Fruit fly (Drosophila melanogaster) whole organism, embryonic: Measurements from ENCODE around the gene Coa8.

Experiments used
- B-H1 ChIP-seq: fragments of 200-800 bp; sonication (Bioruptor generic); IDR thresholded peaks from 3 replicates; pipeline ENCODE4 v1.3.6; 2022; ENCODE audit warnings: missing biosample characterization, missing genetic modification characterization
- B-H2 ChIP-seq: fragments of 200-800 bp; sonication (Bioruptor generic); optimal IDR thresholded peaks from 2 replicates; lab custom pipeline; 2018; ENCODE audit warnings: missing biosample characterization, mild to moderate bottlenecking, missing genetic modification characterization
- BtbVII ChIP-seq: fragments of 200-800 bp; sonication (Bioruptor generic); optimal IDR thresholded peaks from 3 replicates; lab custom pipeline; 2017; ENCODE audit warnings: missing biosample characterization, mild to moderate bottlenecking, missing genetic modification characterization
- C15 ChIP-seq: fragments of 200-800 bp; sonication (Bioruptor generic); IDR thresholded peaks from 3 replicates; pipeline ENCODE4 v1.3.6; 2022; ENCODE audit warnings: missing biosample characterization, missing genetic modification characterization
- CG10147 ChIP-seq: fragments of 200-800 bp; sonication (Bioruptor generic); optimal IDR thresholded peaks from 2 replicates; lab custom pipeline; 2019; ENCODE audit warnings: missing biosample characterization, mild to moderate bottlenecking, missing genetic modification characterization, moderate library complexity
- CG16813 ChIP-seq: fragments of 200-800 bp; sonication (Bioruptor generic); IDR thresholded peaks from 3 replicates; pipeline ENCODE4 v1.3.6; 2022; ENCODE audit warnings: missing biosample characterization, missing genetic modification characterization; ENCODE audit not compliant: partially characterized antibody
- CG2120 ChIP-seq: fragments of 200-800 bp; sonication (Bioruptor generic); optimal IDR thresholded peaks from 3 replicates; lab custom pipeline; 2016; ENCODE audit warnings: missing biosample characterization, missing genetic modification characterization
- CG32532 ChIP-seq: fragments of 200-800 bp; sonication (Bioruptor generic); IDR thresholded peaks from 2 replicates; pipeline ENCODE4 v1.3.6; 2022; ENCODE audit warnings: missing biosample characterization, missing genetic modification characterization
- CG32772 ChIP-seq: fragments of 200-800 bp; sonication (Bioruptor generic); IDR thresholded peaks from 2 replicates; pipeline ENCODE4 v1.3.6; 2022; ENCODE audit warnings: missing biosample characterization, missing genetic modification characterization
- CG4360 ChIP-seq: fragments of 200-800 bp; sonication (Bioruptor generic); IDR thresholded peaks from 2 replicates; pipeline ENCODE4 v1.3.6; 2022; ENCODE audit warnings: missing biosample characterization, missing genetic modification characterization
- CG4404 ChIP-seq: fragments of 200-800 bp; sonication (Bioruptor generic); IDR thresholded peaks from 2 replicates; pipeline ENCODE4 v1.3.6; 2022; ENCODE audit warnings: missing biosample characterization, missing genetic modification characterization
- CG5180 ChIP-seq: fragments of 200-800 bp; sonication (Bioruptor generic); optimal IDR thresholded peaks from 3 replicates; lab custom pipeline; 2017; ENCODE audit warnings: missing biosample characterization, missing genetic modification characterization, mild to moderate bottlenecking, moderate library complexity, missing genetic modification reagents
- CG7271 ChIP-seq: fragments of 200-800 bp; sonication (Bioruptor generic); optimal IDR thresholded peaks from 2 replicates; lab custom pipeline; 2018; ENCODE audit warnings: missing biosample characterization, mild to moderate bottlenecking, missing genetic modification characterization, moderate library complexity
- CG7372 ChIP-seq: fragments of 200-800 bp; sonication (Bioruptor generic); IDR thresholded peaks from 2 replicates; pipeline ENCODE4 v1.3.6; 2022; ENCODE audit warnings: missing biosample characterization, missing genetic modification characterization
- CG9609 ChIP-seq: fragments of 200-800 bp; sonication (Bioruptor generic); optimal IDR thresholded peaks from 3 replicates; lab custom pipeline; 2016; ENCODE audit warnings: missing biosample characterization, missing genetic modification characterization
- CTCF ChIP-seq: fragments of 200-800 bp; sonication (Bioruptor generic); optimal IDR thresholded peaks from 2 replicates; lab custom pipeline; 2017; ENCODE audit warnings: missing biosample characterization, mild to moderate bottlenecking, missing genetic modification characterization, moderate library complexity
- CoRest ChIP-seq: fragments of 200-800 bp; sonication (Bioruptor generic); optimal IDR thresholded peaks from 3 replicates; lab custom pipeline; 2018; ENCODE audit warnings: missing biosample characterization, mild to moderate bottlenecking, missing genetic modification characterization, moderate library complexity
- CrebB ChIP-seq: fragments of 200-800 bp; sonication (Bioruptor generic); optimal IDR thresholded peaks from 3 replicates; lab custom pipeline; 2018; ENCODE audit warnings: missing biosample characterization, mild to moderate bottlenecking, missing genetic modification characterization
- Deaf1 ChIP-seq: fragments of 200-800 bp; optimal IDR thresholded peaks from 3 replicates; lab custom pipeline; 2019; ENCODE audit warnings: missing biosample characterization, mild to moderate bottlenecking, missing genetic modification characterization, moderate library complexity
- Dref ChIP-seq: fragments of 200-800 bp; sonication (Bioruptor generic); IDR thresholded peaks from 2 replicates; pipeline ENCODE4 v1.3.6; 2022; ENCODE audit warnings: missing biosample characterization, missing genetic modification characterization
- Fer2 ChIP-seq: fragments of 200-800 bp; sonication (Bioruptor generic); optimal IDR thresholded peaks from 2 replicates; lab custom pipeline; 2018; ENCODE audit warnings: missing biosample characterization, mild to moderate bottlenecking, missing genetic modification characterization, moderate library complexity
- Fer3 ChIP-seq: fragments of 200-800 bp; sonication (Bioruptor generic); optimal IDR thresholded peaks from 2 replicates; lab custom pipeline; 2018; ENCODE audit warnings: missing biosample characterization, mild to moderate bottlenecking, missing genetic modification characterization, moderate library complexity
- HmgD ChIP-seq: fragments of 200-800 bp; sonication (Bioruptor generic); optimal IDR thresholded peaks from 3 replicates; lab custom pipeline; 2016; ENCODE audit warnings: missing biosample characterization, missing genetic modification characterization
- Hmx ChIP-seq: fragments of 200-800 bp; sonication (Bioruptor generic); optimal IDR thresholded peaks from 2 replicates; lab custom pipeline; 2016; ENCODE audit warnings: missing biosample characterization, missing genetic modification characterization
- Hr39 ChIP-seq: fragments of >200 bp; optimal IDR thresholded peaks from 2 replicates; lab custom pipeline; 2017
- Hr51 ChIP-seq, 2 experiments: fragments of 200-800 bp; sonication (Bioruptor generic); optimal IDR thresholded peaks; 2 replicates in 1 of 2; 3 replicates in 1 of 2; lab custom pipeline; 2016 to 2018; ENCODE audit warnings: missing biosample characterization in 2 of 2, missing genetic modification characterization in 2 of 2, mild to moderate bottlenecking in 1 of 2, moderate library complexity in 1 of 2
- Hsf ChIP-seq: fragments of 200-800 bp; sonication (Bioruptor generic); optimal IDR thresholded peaks from 3 replicates; lab custom pipeline; 2016; ENCODE audit warnings: missing biosample characterization, missing genetic modification characterization
- Mrtf ChIP-seq: fragments of 200-800 bp; sonication (Bioruptor generic); IDR thresholded peaks from 3 replicates; pipeline ENCODE4 v1.3.6; 2022; ENCODE audit warnings: missing biosample characterization, missing genetic modification characterization
- Rx ChIP-seq: fragments of 200-800 bp; sonication (Bioruptor generic); IDR thresholded peaks from 2 replicates; pipeline ENCODE4 v1.3.6; 2022; ENCODE audit warnings: missing biosample characterization, missing genetic modification characterization
- Sox100B ChIP-seq: fragments of 200-800 bp; sonication (Bioruptor generic); optimal IDR thresholded peaks from 3 replicates; lab custom pipeline; 2018; ENCODE audit warnings: missing biosample characterization, mild to moderate bottlenecking, missing genetic modification characterization
- Sox102F ChIP-seq: fragments of 200-800 bp; sonication (Bioruptor generic); optimal IDR thresholded peaks from 2 replicates; lab custom pipeline; 2018; ENCODE audit warnings: missing biosample characterization, mild to moderate bottlenecking, missing genetic modification characterization, moderate library complexity
- ac ChIP-seq: fragments of 200-800 bp; sonication (Bioruptor generic); optimal IDR thresholded peaks from 3 replicates; lab custom pipeline; 2017; ENCODE audit warnings: missing biosample characterization, mild to moderate bottlenecking, missing genetic modification characterization
- bbx ChIP-seq: fragments of 200-800 bp; sonication (Bioruptor generic); IDR thresholded peaks from 2 replicates; pipeline ENCODE4 v1.3.6; 2022; ENCODE audit warnings: missing biosample characterization, missing genetic modification characterization; ENCODE audit not compliant: partially characterized antibody
- chif ChIP-seq, 2 experiments: fragments of 200-800 bp; sonication (Bioruptor generic); optimal IDR thresholded peaks; 3 replicates each; lab custom pipeline; 2016; ENCODE audit warnings: missing biosample characterization in 2 of 2, missing genetic modification characterization in 2 of 2
- ci ChIP-seq: fragments of 200-800 bp; sonication (Bioruptor generic); IDR thresholded peaks from 3 replicates; pipeline ENCODE4 v1.3.6; 2022; ENCODE audit warnings: missing biosample characterization, missing genetic modification characterization
- eve ChIP-seq, 2 experiments: fragments of >200 bp; optimal IDR thresholded peaks; 2 replicates each; lab custom pipeline; 2017; ENCODE audit warnings: missing biosample characterization in 2 of 2, missing genetic modification characterization in 2 of 2
- ftz-f1 ChIP-seq: fragments of 200-800 bp; sonication (Bioruptor generic); optimal IDR thresholded peaks from 2 replicates; lab custom pipeline; 2016; ENCODE audit warnings: missing biosample characterization, missing genetic modification characterization
- gfzf ChIP-seq: fragments of 200-800 bp; sonication (Bioruptor generic); optimal IDR thresholded peaks from 2 replicates; lab custom pipeline; 2016; ENCODE audit warnings: missing biosample characterization, mild to moderate bottlenecking, missing genetic modification characterization, moderate library complexity
- grau ChIP-seq: fragments of 200-800 bp; optimal IDR thresholded peaks from 3 replicates; lab custom pipeline; 2019; ENCODE audit warnings: missing biosample characterization, mild to moderate bottlenecking, missing genetic modification characterization, moderate library complexity
- her ChIP-seq: fragments of 200-800 bp; sonication (Bioruptor generic); optimal IDR thresholded peaks from 2 replicates; lab custom pipeline; 2016; ENCODE audit warnings: missing biosample characterization, missing genetic modification characterization
- lab ChIP-seq: fragments of 200-800 bp; sonication (Bioruptor generic); optimal IDR thresholded peaks from 3 replicates; lab custom pipeline; 2017; ENCODE audit warnings: missing biosample characterization, missing genetic modification characterization, mild to moderate bottlenecking, moderate library complexity, missing genetic modification reagents
- lilli ChIP-seq: fragments of 200-800 bp; sonication (Bioruptor generic); optimal IDR thresholded peaks from 3 replicates; lab custom pipeline; 2016; ENCODE audit warnings: missing biosample characterization, missing genetic modification characterization
- oc ChIP-seq: fragments of 200-800 bp; sonication (Bioruptor generic); optimal IDR thresholded peaks from 2 replicates; lab custom pipeline; 2018; ENCODE audit warnings: missing biosample characterization, mild to moderate bottlenecking, missing genetic modification characterization, moderate library complexity
- p53 ChIP-seq: fragments of 200-800 bp; sonication (Bioruptor generic); optimal IDR thresholded peaks from 2 replicates; lab custom pipeline; 2016; ENCODE audit warnings: missing biosample characterization, missing genetic modification characterization
- row ChIP-seq: fragments of 200-800 bp; sonication (Bioruptor generic); IDR thresholded peaks from 3 replicates; pipeline ENCODE4 v1.3.6; 2022; ENCODE audit warnings: missing biosample characterization, missing genetic modification characterization
- sens ChIP-seq: fragments of 200-800 bp; sonication (Bioruptor generic); peaks from one replicate; lab custom pipeline; 2016; ENCODE audit warnings: missing biosample characterization, missing genetic modification characterization
- sna ChIP-seq: fragments of 200-800 bp; sonication (Bioruptor generic); IDR thresholded peaks from 2 replicates; pipeline ENCODE4 v1.3.6; 2022; ENCODE audit warnings: missing biosample characterization, missing genetic modification characterization; ENCODE audit not compliant: partially characterized antibody
- sob ChIP-seq: fragments of 200-800 bp; sonication (Bioruptor generic); IDR thresholded peaks from 2 replicates; pipeline ENCODE4 v1.3.6; 2022; ENCODE audit warnings: missing biosample characterization, missing genetic modification characterization
- twi ChIP-seq: fragments of 200-800 bp; optimal IDR thresholded peaks from 2 replicates; lab custom pipeline; 2019; ENCODE audit warnings: missing biosample characterization, mild to moderate bottlenecking, missing genetic modification characterization, moderate library complexity
- tx ChIP-seq: fragments of 200-800 bp; sonication (Bioruptor generic); optimal IDR thresholded peaks from 2 replicates; lab custom pipeline; 2016; ENCODE audit warnings: missing biosample characterization, missing genetic modification characterization

Gene Coa8

dm6 chrX:1927473-1928306 lies 47.6 kb downstream of the Coa8 start, which contains the start of gene CG11596 (continued):
- no peak for TF ChIP-seq HmgD (GFP tag; lab: Kevin White, UChicago)
- TF ChIP-seq her = peak; percentile 99
- peak; percentile 14 for TF ChIP-seq Deaf1 (tag; lab: Kevin White, UChicago)
- peak; percentile 6; the same call in 1 of the 3 replicates for TF ChIP-seq ci (GFP tag; lab: Robert Waterston, UW)
- no peak for TF ChIP-seq oc (tag; lab: Kevin White, UChicago)
- TF ChIP-seq lilli = peak; percentile 4
- peak; percentile 72 for TF ChIP-seq row (GFP tag; lab: Robert Waterston, UW)
- TF ChIP-seq CrebB = no peak
- peak; percentile 82 for TF ChIP-seq gfzf
- TF ChIP-seq sens (GFP tag; lab: Kevin White, UChicago) = peak; percentile 56
- TF ChIP-seq Sox102F (GFP tag; lab: Kevin White, UChicago) = no peak
- no peak for TF ChIP-seq chif (GFP tag; optimal IDR thresholded peaks at IDR 0.05; lab: Kevin White, UChicago)
- TF ChIP-seq Hr51 (GFP tag; optimal IDR thresholded peaks at IDR 0.05; lab: Kevin White, UChicago) = no peak
- TF ChIP-seq CG4404 (GFP tag; lab: Robert Waterston, UW) = no peak
- no peak for TF ChIP-seq B-H1
- peak; percentile 1 for TF ChIP-seq CG7271
- no peak for TF ChIP-seq CG5180
- TF ChIP-seq CoRest (tag; lab: Kevin White, UChicago) = no peak
- TF ChIP-seq CG4360 = no peak
- no peak for TF ChIP-seq CG16813 (GFP tag; lab: Robert Waterston, UW)
- 0 out of 2 replicates have a peak, but pooled peaks have one; percentile 11 for TF ChIP-seq Rx (GFP tag; lab: Robert Waterston, UW)
- peak; percentile 19; the same call in 1 of the 2 replicates for TF ChIP-seq CG32532
- TF ChIP-seq p53 = peak; percentile 84
- no peak for TF ChIP-seq Mrtf
- TF ChIP-seq CTCF = peak; percentile 9
- peak; percentile 12 for TF ChIP-seq grau (tag; lab: Kevin White, UChicago)
- no peak for TF ChIP-seq C15 (GFP tag; lab: Robert Waterston, UW)
- TF ChIP-seq CG9609 (GFP tag; lab: Kevin White, UChicago) = no peak
- no peak for TF ChIP-seq ftz-f1 (GFP tag; lab: Kevin White, UChicago)
- TF ChIP-seq B-H2 (GFP tag; lab: Kevin White, UChicago) = no peak
- no peak for TF ChIP-seq Sox100B (GFP tag; lab: Kevin White, UChicago)
- TF ChIP-seq tx (GFP tag; lab: Kevin White, UChicago) = no peak
- no peak for TF ChIP-seq CG7372
- no peak for TF ChIP-seq Hr39 (lab: Kevin White, UChicago)
- TF ChIP-seq twi (tag; lab: Kevin White, UChicago) = peak; percentile 52
- no peak; the same call in 1 of the 2 replicates for TF ChIP-seq bbx (GFP tag; lab: Robert Waterston, UW)
- TF ChIP-seq eve (GFP tag; optimal IDR thresholded peaks at IDR 0.05; lab: Kevin White, UChicago) = no peak
- no peak for TF ChIP-seq Fer2 (tag; lab: Kevin White, UChicago)
- TF ChIP-seq Dref (GFP tag; lab: Robert Waterston, UW) = peak; percentile 79
- TF ChIP-seq BtbVII (GFP tag; lab: Kevin White, UChicago) = no peak
- TF ChIP-seq Hsf (GFP tag; lab: Kevin White, UChicago) = peak; percentile 4
- no peak for TF ChIP-seq Hmx (GFP tag; lab: Kevin White, UChicago)
- peak; percentile 47 for TF ChIP-seq CG2120 (GFP tag; lab: Kevin White, UChicago)
- 0 out of 2 replicates have a peak, but pooled peaks have one; percentile 34 for TF ChIP-seq sna (GFP tag; lab: Robert Waterston, UW)
- TF ChIP-seq CG10147 (GFP tag; lab: Kevin White, UChicago) = no peak
- TF ChIP-seq CG32772 (GFP tag; lab: Robert Waterston, UW) = no peak
- no peak for TF ChIP-seq sob
- peak; percentile 26 for TF ChIP-seq lab (GFP tag; lab: Kevin White, UChicago)
- TF ChIP-seq Fer3 = peak; percentile 9
- no peak for TF ChIP-seq ac (GFP tag; lab: Kevin White, UChicago)
